Fruit fly (Drosophila melanogaster) whole organism, wandering third instar larva: ENCODE measurements around the gene CG13481.
A peak's percentile ranks its signal among the peaks of the same experiment; 100 is the strongest.

Source experiments
- CrebA ChIP-seq: fragments of 200-800 bp; sonication (Bioruptor generic); optimal IDR thresholded peaks from 2 replicates; lab custom pipeline; 2016; ENCODE audit warnings: missing biosample characterization, mild to moderate bottlenecking, missing genetic modification characterization, borderline replicate concordance
- Dfd ChIP-seq: fragments of >200 bp; optimal IDR thresholded peaks from 2 replicates; lab custom pipeline; 2017; ENCODE audit warnings: missing biosample characterization, missing genetic modification characterization
- HLH106 ChIP-seq: fragments of 200-800 bp; optimal IDR thresholded peaks from 3 replicates; lab custom pipeline; 2019; ENCODE audit warnings: missing biosample characterization, mild to moderate bottlenecking, missing genetic modification characterization, moderate library complexity
- Jra ChIP-seq: sonication (Bioruptor generic); optimal IDR thresholded peaks from 2 replicates; lab custom pipeline; 2016; ENCODE audit warnings: missing biosample characterization, missing genetic modification characterization
- Mio ChIP-seq: sonication (Bioruptor generic); optimal IDR thresholded peaks from 2 replicates; lab custom pipeline; 2016; ENCODE audit warnings: missing biosample characterization, missing genetic modification characterization
- OdsH ChIP-seq: fragments of 200-800 bp; sonication (Bioruptor generic); optimal IDR thresholded peaks from 2 replicates; lab custom pipeline; 2016; ENCODE audit warnings: missing biosample characterization, mild to moderate bottlenecking, missing genetic modification characterization
- Sp1 ChIP-seq: fragments of 200-800 bp; sonication (Bioruptor generic); optimal IDR thresholded peaks from 3 replicates; lab custom pipeline; 2019; ENCODE audit warnings: missing biosample characterization, mild to moderate bottlenecking, missing genetic modification characterization, moderate library complexity
- br ChIP-seq: fragments of 200-800 bp; sonication (Bioruptor generic); optimal IDR thresholded peaks from 2 replicates; lab custom pipeline; 2016; ENCODE audit warnings: missing biosample characterization, missing genetic modification characterization
- brk ChIP-seq: fragments of 200-800 bp; sonication (Bioruptor generic); optimal IDR thresholded peaks from 2 replicates; lab custom pipeline; 2016; ENCODE audit warnings: missing biosample characterization, mild to moderate bottlenecking, missing genetic modification characterization
- fru ChIP-seq: fragments of 200-800 bp; sonication (Bioruptor generic); optimal IDR thresholded peaks from 3 replicates; lab custom pipeline; 2016; ENCODE audit warnings: missing biosample characterization, mild to moderate bottlenecking, missing genetic modification characterization
- h ChIP-seq: fragments of 200-800 bp; sonication (Bioruptor generic); optimal IDR thresholded peaks from 3 replicates; lab custom pipeline; 2016; ENCODE audit warnings: missing biosample characterization, mild to moderate bottlenecking, missing genetic modification characterization
- pan ChIP-seq: fragments of >200 bp; optimal IDR thresholded peaks from 2 replicates; lab custom pipeline; 2017
- rgr ChIP-seq: fragments of 200-800 bp; sonication (Bioruptor generic); optimal IDR thresholded peaks from 3 replicates; lab custom pipeline; 2016; ENCODE audit warnings: missing biosample characterization, mild to moderate bottlenecking, missing genetic modification characterization

dm6 chr3L:14353161-14353560 lies 16.3 kb downstream of the CG13481 start:
- no peak for TF ChIP-seq br (GFP tag; lab: Kevin White, UChicago)
- TF ChIP-seq OdsH (GFP tag; lab: Kevin White, UChicago) = peak; percentile 59
- TF ChIP-seq Dfd (GFP tag; lab: Kevin White, UChicago) = no peak
- peak; percentile 58 for TF ChIP-seq Sp1 (GFP tag; lab: Kevin White, UChicago)
- peak; percentile 53 for TF ChIP-seq fru
- peak; percentile 7 for TF ChIP-seq brk (GFP tag; lab: Kevin White, UChicago)
- peak; percentile 28 for TF ChIP-seq HLH106 (tag; lab: Kevin White, UChicago)
- TF ChIP-seq pan (lab: Kevin White, UChicago) = no peak
- TF ChIP-seq CrebA = no peak
- TF ChIP-seq h = peak; percentile 51
- no peak for TF ChIP-seq Mio
- no peak for TF ChIP-seq Jra
- peak; percentile 47 for TF ChIP-seq rgr (GFP tag; lab: Kevin White, UChicago)
